Worm (Caenorhabditis elegans) whole organism, mixed stage, embryonic: Measurements from ENCODE around the gene rps-23.

Source experiments
- M03D4.4 ChIP-seq: sonication (generic microtip); optimal IDR thresholded peaks from 2 replicates; lab custom pipeline; 2017; ENCODE audit warnings: mild to moderate bottlenecking, missing genetic modification characterization, missing compliant biosample characterization
- ceh-83 ChIP-seq: fragments of 200-800 bp; sonication (Bioruptor generic); optimal IDR thresholded peaks from 2 replicates; lab custom pipeline; 2018; ENCODE audit warnings: mild to moderate bottlenecking, missing genetic modification characterization, missing compliant biosample characterization
- ces-1 ChIP-seq: fragments of 150-350 bp; optimal IDR thresholded peaks from 2 replicates; lab custom pipeline; 2014; ENCODE audit warnings: missing biosample characterization, missing genetic modification reagents, missing genetic modification characterization
- drap-1 ChIP-seq: fragments of 200-800 bp; sonication (Bioruptor generic); optimal IDR thresholded peaks from 3 replicates; lab custom pipeline; 2018; ENCODE audit warnings: mild to moderate bottlenecking, missing genetic modification characterization, missing compliant biosample characterization
- elt-1 ChIP-seq: sonication (generic microtip); optimal IDR thresholded peaks from 2 replicates; lab custom pipeline; 2017; ENCODE audit warnings: missing genetic modification characterization, mild to moderate bottlenecking, missing compliant biosample characterization, antibody characterized with exemption, moderate library complexity, borderline replicate concordance; ENCODE audit not compliant: insufficient read depth
- lsy-2 ChIP-seq: fragments of 150-350 bp; optimal IDR thresholded peaks from 2 replicates; lab custom pipeline; 2014; ENCODE audit warnings: missing biosample characterization, missing genetic modification characterization
- mep-1 ChIP-seq: fragments of 150-350 bp; optimal IDR thresholded peaks from 2 replicates; lab custom pipeline; 2017; ENCODE audit warnings: missing biosample characterization, missing genetic modification reagents, missing genetic modification characterization, inconsistent platforms
- nhr-12 ChIP-seq: fragments of 150-350 bp; optimal IDR thresholded peaks from 2 replicates; lab custom pipeline; 2014; ENCODE audit warnings: missing biosample characterization, missing genetic modification characterization
- nhr-2 ChIP-seq: fragments of 150-350 bp; optimal IDR thresholded peaks from 2 replicates; lab custom pipeline; 2014; ENCODE audit warnings: missing biosample characterization, missing genetic modification characterization
- nhr-28 ChIP-seq: fragments of 150-350 bp; optimal IDR thresholded peaks from 2 replicates; lab custom pipeline; 2014; ENCODE audit warnings: missing biosample characterization, missing genetic modification characterization
- pha-4 ChIP-seq: fragments of 150-350 bp; optimal IDR thresholded peaks from 2 replicates; lab custom pipeline; 2018; ENCODE audit warnings: missing biosample characterization, missing genetic modification reagents, missing genetic modification characterization
- snpc-4 ChIP-seq: fragments of 150-350 bp; optimal IDR thresholded peaks from 2 replicates; lab custom pipeline; 2014; ENCODE audit warnings: missing biosample characterization, missing genetic modification characterization
- tbx-8 ChIP-seq: fragments of 200-800 bp; sonication (Bioruptor generic); optimal IDR thresholded peaks from 2 replicates; lab custom pipeline; 2018; ENCODE audit warnings: mild to moderate bottlenecking, missing genetic modification characterization, moderate library complexity, missing compliant biosample characterization
- unc-62 ChIP-seq: fragments of 150-350 bp; optimal IDR thresholded peaks from 2 replicates; lab custom pipeline; 2014; ENCODE audit warnings: missing biosample characterization, missing genetic modification reagents, missing genetic modification characterization
- zip-8 ChIP-seq: fragments of 150-350 bp; optimal IDR thresholded peaks from 2 replicates; lab custom pipeline; 2014; ENCODE audit warnings: missing biosample characterization, missing genetic modification characterization

rps-23 gene

DNA sequence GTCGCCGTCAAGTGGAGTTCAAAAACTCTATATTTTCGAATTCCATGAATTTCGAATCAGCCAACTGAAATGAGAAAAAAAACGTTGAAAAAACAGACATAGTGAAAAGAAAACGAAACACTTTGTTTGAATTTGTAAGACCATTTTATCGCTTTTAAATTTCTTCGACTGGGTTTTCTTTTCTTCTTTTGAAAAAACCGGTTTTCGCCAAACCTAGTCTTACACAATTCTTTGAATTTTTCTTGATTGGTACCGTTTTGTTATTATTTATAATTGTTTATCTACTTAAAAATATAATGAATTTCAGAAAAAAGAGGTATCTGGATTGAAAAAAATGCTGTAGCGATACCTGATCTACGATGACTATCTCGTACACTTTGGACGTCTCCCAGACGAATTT is 41.2 kb downstream of the rps-23 start, which contains the start of gene best-22:
Gene best-22 (plus strand): TSS at position 301 of the 400 bp plus-strand sequence.
- TF ChIP-seq drap-1 (GFP tag; lab: Kevin White, UChicago) (no peak), zip-8 (tag; lab: Kevin White, UChicago) (no peak), unc-62 (no peak)

DNA sequence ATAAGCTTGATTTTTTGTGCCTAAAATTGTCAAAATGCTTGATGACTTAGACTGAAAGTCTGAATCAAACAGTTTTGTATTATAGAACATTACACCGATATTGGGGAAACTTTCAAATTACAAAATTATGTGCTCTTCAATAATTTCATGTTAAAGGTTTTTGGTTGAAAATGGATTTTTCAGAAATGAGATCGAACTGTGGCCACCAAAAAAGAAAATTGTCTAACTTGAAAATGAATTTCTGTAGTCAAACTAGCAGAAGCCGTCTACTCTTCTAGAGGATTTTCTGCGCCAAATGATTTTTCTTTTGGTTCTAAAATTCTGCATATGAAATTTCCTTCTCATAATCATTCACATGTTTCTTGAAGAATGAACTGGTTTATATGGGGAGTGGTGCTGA is 50.0 kb downstream of the rps-23 start:
- TF ChIP-seq M03D4.4 (tag; lab: Kevin White, UChicago), result no peak
- no peak for TF ChIP-seq snpc-4 (tag; lab: Kevin White, UChicago)
- TF ChIP-seq nhr-28 (tag; lab: Kevin White, UChicago), result no peak
- no peak for TF ChIP-seq elt-1 (tag; lab: Kevin White, UChicago)
- no peak for TF ChIP-seq pha-4 (tag; lab: Kevin White, UChicago)
- TF ChIP-seq nhr-2 (tag; lab: Kevin White, UChicago), result no peak
- TF ChIP-seq lsy-2 (tag; lab: Kevin White, UChicago), result no peak
- no peak for TF ChIP-seq mep-1 (tag; lab: Kevin White, UChicago)
- TF ChIP-seq zip-8 (tag; lab: Kevin White, UChicago), result no peak
- no peak for TF ChIP-seq ceh-83
- no peak for TF ChIP-seq nhr-12
- no peak for TF ChIP-seq ces-1
- TF ChIP-seq unc-62, result no peak
- TF ChIP-seq tbx-8 (GFP tag; lab: Kevin White, UChicago), result no peak
